Worm (Caenorhabditis elegans) whole organism, late embryonic: ENCODE results near the gene cyp-13A6.
A peak's percentile ranks its signal among the peaks of the same experiment; 100 is the strongest.

Source experiments
- C38D4.7 ChIP-seq: fragments of 200-800 bp; sonication (Bioruptor generic); optimal IDR thresholded peaks from 2 replicates; lab custom pipeline; 2018; ENCODE audit warnings: mild to moderate bottlenecking, missing genetic modification characterization, moderate library complexity, missing compliant biosample characterization
- F13H6.1 ChIP-seq: sonication (generic microtip); optimal IDR thresholded peaks from 2 replicates; lab custom pipeline; 2016; ENCODE audit warnings: missing genetic modification characterization, missing compliant biosample characterization
- K02D7.2 ChIP-seq: sonication (generic microtip); optimal IDR thresholded peaks from 2 replicates; lab custom pipeline; 2017; ENCODE audit warnings: mild to moderate bottlenecking, missing genetic modification characterization, missing compliant biosample characterization
- K09A11.1 ChIP-seq: sonication (generic microtip); optimal IDR thresholded peaks from 2 replicates; lab custom pipeline; 2017; ENCODE audit warnings: antibody characterized with exemption, mild to moderate bottlenecking, missing genetic modification characterization, missing compliant biosample characterization; ENCODE audit not compliant: insufficient read depth
- Y22D7AL.16 ChIP-seq: sonication (generic microtip); optimal IDR thresholded peaks from 2 replicates; lab custom pipeline; 2016; ENCODE audit warnings: missing genetic modification characterization, missing compliant biosample characterization
- ama-1 ChIP-seq: fragments of 150-350 bp; optimal IDR thresholded peaks from 2 replicates; lab custom pipeline; 2014
- ceh-19 ChIP-seq: fragments of 200-800 bp; sonication (Bioruptor generic); optimal IDR thresholded peaks from 2 replicates; lab custom pipeline; 2018; ENCODE audit warnings: mild to moderate bottlenecking, missing genetic modification characterization, missing compliant biosample characterization
- ceh-22 ChIP-seq: sonication (generic microtip); optimal IDR thresholded peaks from 2 replicates; lab custom pipeline; 2017; ENCODE audit warnings: missing biosample characterization, missing genetic modification characterization
- ceh-31 ChIP-seq: sonication (generic microtip); optimal IDR thresholded peaks from 2 replicates; lab custom pipeline; 2016; ENCODE audit warnings: missing genetic modification characterization, missing compliant biosample characterization
- ceh-45 ChIP-seq: fragments of 200-800 bp; sonication (Bioruptor generic); IDR thresholded peaks from 2 replicates; pipeline ENCODE4 v1.3.6; 2022; ENCODE audit warnings: missing genetic modification reagents, missing genetic modification characterization, missing compliant biosample characterization
- ceh-6 ChIP-seq: fragments of 200-800 bp; sonication (Bioruptor generic); optimal IDR thresholded peaks from 2 replicates; lab custom pipeline; 2018; ENCODE audit warnings: mild to moderate bottlenecking, missing genetic modification characterization, missing compliant biosample characterization
- che-1 ChIP-seq: sonication (generic microtip); optimal IDR thresholded peaks from 2 replicates; lab custom pipeline; 2016; ENCODE audit warnings: mild to moderate bottlenecking, missing genetic modification characterization, missing compliant biosample characterization
- dmd-4 ChIP-seq: sonication (generic microtip); optimal IDR thresholded peaks from 2 replicates; lab custom pipeline; 2016; ENCODE audit warnings: borderline replicate concordance, missing genetic modification characterization, missing compliant biosample characterization
- dve-1 ChIP-seq: sonication (generic microtip); optimal IDR thresholded peaks from 2 replicates; lab custom pipeline; 2017; ENCODE audit warnings: antibody characterized with exemption, mild to moderate bottlenecking, missing genetic modification characterization, missing compliant biosample characterization
- elt-2 ChIP-seq: sonication (generic microtip); optimal IDR thresholded peaks from 2 replicates; lab custom pipeline; 2016; ENCODE audit warnings: missing genetic modification reagents, missing genetic modification characterization, missing compliant biosample characterization
- fax-1 ChIP-seq: sonication (generic microtip); optimal IDR thresholded peaks from 2 replicates; lab custom pipeline; 2016; ENCODE audit warnings: missing genotype, missing genetic modification characterization, missing compliant biosample characterization
- fkh-10 ChIP-seq: fragments of 150-350 bp; optimal IDR thresholded peaks from 2 replicates; lab custom pipeline; 2014; ENCODE audit warnings: missing biosample characterization, missing genetic modification reagents, missing genetic modification characterization
- fkh-6 ChIP-seq: sonication (generic microtip); optimal IDR thresholded peaks from 2 replicates; lab custom pipeline; 2016; ENCODE audit warnings: missing genetic modification characterization, missing compliant biosample characterization
- hlh-30 ChIP-seq: sonication (generic microtip); optimal IDR thresholded peaks from 2 replicates; lab custom pipeline; 2017; ENCODE audit warnings: antibody characterized with exemption, missing genetic modification characterization, missing compliant biosample characterization; ENCODE audit not compliant: insufficient read depth
- mec-3 ChIP-seq: sonication (generic microtip); optimal IDR thresholded peaks from 2 replicates; lab custom pipeline; 2016; ENCODE audit warnings: borderline replicate concordance, missing genetic modification characterization, missing compliant biosample characterization
- nhr-11 ChIP-seq: fragments of 150-350 bp; optimal IDR thresholded peaks from 2 replicates; lab custom pipeline; 2014; ENCODE audit warnings: missing biosample characterization, missing genetic modification characterization
- npax-4 ChIP-seq: sonication (generic microtip); optimal IDR thresholded peaks from 2 replicates; lab custom pipeline; 2016; ENCODE audit warnings: missing genetic modification characterization, missing compliant biosample characterization
- odd-2 ChIP-seq: sonication (generic microtip); optimal IDR thresholded peaks from 2 replicates; lab custom pipeline; 2017; ENCODE audit warnings: antibody characterized with exemption, mild to moderate bottlenecking, missing genetic modification characterization, missing compliant biosample characterization
- pag-3 ChIP-seq: sonication (generic microtip); optimal IDR thresholded peaks from 2 replicates; lab custom pipeline; 2016; ENCODE audit warnings: missing compliant biosample characterization, missing genetic modification characterization, borderline replicate concordance
- pha-2 ChIP-seq: sonication (generic microtip); optimal IDR thresholded peaks from 2 replicates; lab custom pipeline; 2017; ENCODE audit warnings: mild to moderate bottlenecking, missing genetic modification characterization, missing compliant biosample characterization
- pqm-1 ChIP-seq: sonication (generic microtip); optimal IDR thresholded peaks from 2 replicates; lab custom pipeline; 2016; ENCODE audit warnings: missing genetic modification characterization, missing compliant biosample characterization
- pros-1 ChIP-seq: fragments of 150-350 bp; optimal IDR thresholded peaks from 2 replicates; lab custom pipeline; 2014; ENCODE audit warnings: missing biosample characterization, missing genetic modification reagents, missing genetic modification characterization
- sdc-2 ChIP-seq: sonication (generic microtip); optimal IDR thresholded peaks from 2 replicates; lab custom pipeline; 2016; ENCODE audit warnings: missing genotype, missing genetic modification characterization, missing compliant biosample characterization
- sox-2 ChIP-seq: fragments of 200-800 bp; sonication (Bioruptor generic); IDR thresholded peaks from 2 replicates; pipeline ENCODE4 v1.3.6; 2022; ENCODE audit warnings: missing genetic modification reagents, missing genetic modification characterization, missing compliant biosample characterization
- tbx-7 ChIP-seq: sonication (generic microtip); optimal IDR thresholded peaks from 2 replicates; lab custom pipeline; 2016; ENCODE audit warnings: missing genotype, missing genetic modification characterization, missing compliant biosample characterization
- ttx-3 ChIP-seq: sonication (generic microtip); optimal IDR thresholded peaks from 2 replicates; lab custom pipeline; 2016; ENCODE audit warnings: missing genetic modification reagents, missing genetic modification characterization, missing compliant biosample characterization
- unc-3 ChIP-seq, 2 experiments: fragments of 200-800 bp in 1 of 2; sonication (Bioruptor generic) in 1 of 2; sonication (generic microtip) in 1 of 2; conservative IDR thresholded peaks in 1 of 2; optimal IDR thresholded peaks in 1 of 2; 2 replicates each; pipeline versions ENCODE4 v1.3.6 to Lab custom; 2016 to 2022; ENCODE audit warnings: missing compliant biosample characterization in 2 of 2, missing genetic modification characterization in 2 of 2, missing genetic modification reagents in 1 of 2
- unc-42 ChIP-seq: sonication (generic microtip); optimal IDR thresholded peaks from 2 replicates; lab custom pipeline; 2016; ENCODE audit warnings: missing genotype, missing genetic modification characterization, missing compliant biosample characterization
- unc-86 ChIP-seq: sonication (generic microtip); optimal IDR thresholded peaks from 2 replicates; lab custom pipeline; 2016; ENCODE audit warnings: missing genetic modification characterization, missing compliant biosample characterization
- ztf-16 ChIP-seq: sonication (generic microtip); optimal IDR thresholded peaks from 2 replicates; lab custom pipeline; 2017; ENCODE audit warnings: missing genetic modification characterization, missing compliant biosample characterization

Gene cyp-13A6

ce11 chrII:9826946-9827345 lies 24.3 kb upstream of the cyp-13A6 start:
- no peak for TF ChIP-seq unc-3 (GFP tag; conservative IDR thresholded peaks at IDR 0.05; lab: Robert Waterston, UW)
- TF ChIP-seq unc-3 (tag; optimal IDR thresholded peaks at IDR 0.05; lab: Kevin White, UChicago) = no peak
- TF ChIP-seq sox-2 (GFP tag; lab: Robert Waterston, UW) = no peak
- TF ChIP-seq che-1 = no peak
- TF ChIP-seq fax-1 (tag; lab: Kevin White, UChicago) = no peak
- TF ChIP-seq unc-86 (tag; lab: Kevin White, UChicago) = no peak
- TF ChIP-seq, all 69 proteins: peak for 0

DNA sequence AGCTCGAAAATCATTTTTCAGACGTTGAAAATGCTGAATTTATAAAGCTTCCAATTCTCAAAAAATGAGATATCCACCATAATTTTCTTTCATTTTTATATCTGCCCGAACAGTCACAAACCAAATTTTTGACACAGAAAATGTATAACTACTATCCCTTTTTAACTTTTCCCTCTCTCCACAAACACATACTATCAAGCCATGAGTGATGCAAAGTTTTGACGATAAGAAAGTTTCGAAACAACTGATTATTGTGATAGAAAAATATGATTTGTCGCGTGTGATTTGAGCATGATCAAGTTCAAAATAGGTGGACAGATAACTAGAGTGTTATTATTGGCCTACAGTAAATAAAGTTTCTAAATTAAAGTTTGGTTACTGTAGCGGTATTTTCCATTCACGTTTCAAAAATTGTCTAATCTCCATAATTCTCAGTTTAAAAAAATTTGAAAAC lies 4.9 kb upstream of the cyp-13A6 start, which contains the start of gene cyp-13A8:
Gene cyp-13A8, minus strand, starts transcription at position 51 of the 454 bp plus-strand sequence.
- TF ChIP-seq pag-3 (tag; lab: Kevin White, UChicago) (no peak), ceh-45 (no peak), unc-42 (tag; lab: Kevin White, UChicago) (no peak), elt-2 (tag; lab: Kevin White, UChicago) (peak; percentile 32), tbx-7 (tag; lab: Kevin White, UChicago) (no peak), ttx-3 (tag; lab: Kevin White, UChicago) (no peak)

DNA sequence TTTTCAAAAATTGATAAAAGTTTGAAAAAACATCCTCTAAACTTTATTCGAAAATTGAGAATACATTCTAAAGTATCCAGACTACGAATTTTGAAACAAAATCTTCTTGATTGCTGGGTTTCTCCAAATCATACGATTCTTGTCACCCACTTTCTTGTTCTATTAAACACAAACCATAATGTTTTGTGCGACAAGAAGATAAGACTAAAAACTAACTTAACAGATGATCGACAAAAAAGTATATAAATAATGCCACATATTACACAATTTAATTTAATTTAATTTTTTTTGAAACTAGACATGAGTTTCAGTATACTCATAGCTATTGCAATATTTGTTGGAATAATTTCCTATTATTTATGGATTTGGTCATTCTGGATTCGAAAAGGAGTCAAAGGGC lies 699 bp upstream of the cyp-13A6 start, which contains the start of gene cyp-13A7:
Gene cyp-13A7, plus strand, starts transcription at position 301 of the 400 bp plus-strand sequence.
- TF ChIP-seq sdc-2 (tag; lab: Kevin White, UChicago) (no peak), tbx-7 (tag; lab: Kevin White, UChicago) (no peak)

- TF ChIP-seq ama-1 (lab: Kevin White, UChicago) (no peak), ceh-6 (GFP tag; lab: Kevin White, UChicago) (no peak), dmd-4 (tag; lab: Kevin White, UChicago) (no peak), F13H6.1 (no peak), ztf-16 (no peak), nhr-11 (no peak), mec-3 (tag; lab: Kevin White, UChicago) (no peak), fkh-10 (GFP tag; lab: Kevin White, UChicago) (no peak), K02D7.2 (tag; lab: Kevin White, UChicago) (no peak), fax-1 (tag; lab: Kevin White, UChicago) (no peak), ceh-19 (GFP tag; lab: Kevin White, UChicago) (no peak)
These were observed 2.4 kb downstream of the cyp-13A6 start, which contains the start of gene cyp-13A5 for ce11 chrII:9800251-9800650. Gene cyp-13A5, minus strand, starts transcription at chrII:9800362.

ce11 chrII:9797664-9798063 lies 5.0 kb downstream of the cyp-13A6 start, which contains the start of gene cyp-13A4:
Gene cyp-13A4, minus strand, starts transcription at chrII:9797740.
- TF ChIP-seq ceh-19 (GFP tag; lab: Kevin White, UChicago) (no peak), ceh-31 (no peak), pros-1 (tag; lab: Kevin White, UChicago) (no peak), dve-1 (no peak), fkh-6 (no peak), fkh-10 (GFP tag; lab: Kevin White, UChicago) (no peak), ceh-45 (no peak), K09A11.1 (tag; lab: Kevin White, UChicago) (no peak), hlh-30 (tag; lab: Kevin White, UChicago) (no peak), ztf-16 (no peak), ceh-22 (tag; lab: Kevin White, UChicago) (no peak), pha-2 (tag; lab: Kevin White, UChicago) (no peak)
- TF ChIP-seq, all 69 proteins: peak for 0

DNA sequence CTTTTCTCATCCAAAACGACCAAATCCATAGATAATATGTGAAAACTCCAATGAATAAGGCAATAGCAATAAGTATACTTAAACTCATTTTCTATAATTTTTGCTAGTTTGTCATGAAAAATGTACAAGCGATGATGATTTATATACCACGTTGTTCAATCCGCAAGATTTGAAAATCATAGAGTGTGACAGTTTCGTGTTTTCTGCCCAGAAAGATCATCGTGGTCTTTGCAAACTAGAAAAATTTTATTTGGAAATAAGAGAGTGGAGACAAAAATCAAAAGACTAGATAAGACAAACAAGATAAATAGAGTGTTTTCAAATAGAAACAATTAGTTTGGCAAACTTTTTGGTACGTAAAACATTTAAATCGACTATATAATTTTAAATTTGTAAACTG lies 9.4 kb downstream of the cyp-13A6 start, which contains the start of gene cyp-13A3:
Gene cyp-13A3, minus strand, starts transcription at position 101 of the 400 bp plus-strand sequence.
- TF ChIP-seq pqm-1 (tag; lab: Kevin White, UChicago) = no peak
- TF ChIP-seq Y22D7AL.16 (tag; lab: Kevin White, UChicago) = no peak
- no peak for TF ChIP-seq dmd-4 (tag; lab: Kevin White, UChicago)
- no peak for TF ChIP-seq F13H6.1
- TF ChIP-seq npax-4 (tag; lab: Kevin White, UChicago) = no peak
- no peak for TF ChIP-seq odd-2 (tag; lab: Kevin White, UChicago)
- TF ChIP-seq sox-2 (GFP tag; lab: Robert Waterston, UW) = no peak
- TF ChIP-seq C38D4.7 (GFP tag; lab: Kevin White, UChicago) = no peak
